Fruit fly (Drosophila melanogaster) whole organism, prepupa: ENCODE results near the gene MRP.

Source experiments
- CG1621 ChIP-seq: fragments of 200-800 bp; sonication (Bioruptor generic); optimal IDR thresholded peaks from 3 replicates; lab custom pipeline; 2018; ENCODE audit warnings: missing biosample characterization, mild to moderate bottlenecking, missing genetic modification characterization
- CG6163 ChIP-seq: fragments of 200-800 bp; sonication (Bioruptor generic); IDR thresholded peaks from 3 replicates; pipeline ENCODE4 v1.3.6; 2022; ENCODE audit warnings: missing biosample characterization, missing genetic modification characterization
- CG6854 ChIP-seq: fragments of 200-800 bp; sonication (Bioruptor generic); optimal IDR thresholded peaks from 2 replicates; lab custom pipeline; 2017; ENCODE audit warnings: missing biosample characterization, mild to moderate bottlenecking, missing genetic modification characterization
- CG8632 ChIP-seq: fragments of 200-800 bp; sonication (Bioruptor generic); optimal IDR thresholded peaks from 3 replicates; lab custom pipeline; 2016; ENCODE audit warnings: missing biosample characterization, missing genetic modification characterization
- achi ChIP-seq: fragments of 200-800 bp; sonication (Bioruptor generic); optimal IDR thresholded peaks from 3 replicates; lab custom pipeline; 2016; ENCODE audit warnings: missing biosample characterization, missing genetic modification characterization
- acj6 ChIP-seq: fragments of 200-800 bp; sonication (Bioruptor generic); optimal IDR thresholded peaks from 3 replicates; lab custom pipeline; 2016; ENCODE audit warnings: missing biosample characterization, missing genetic modification characterization
- dsx ChIP-seq: fragments of 200-800 bp; optimal IDR thresholded peaks from 3 replicates; lab custom pipeline; 2019; ENCODE audit warnings: missing biosample characterization, mild to moderate bottlenecking, missing genetic modification characterization, moderate library complexity; ENCODE audit not compliant: poor library complexity, severe bottlenecking
- fd59A ChIP-seq: fragments of 200-800 bp; sonication (Bioruptor generic); optimal IDR thresholded peaks from 2 replicates; lab custom pipeline; 2017; ENCODE audit warnings: missing biosample characterization, mild to moderate bottlenecking, missing genetic modification characterization, missing genetic modification reagents
- fd85E ChIP-seq: fragments of 200-800 bp; sonication (Bioruptor generic); optimal IDR thresholded peaks from 3 replicates; lab custom pipeline; 2016; ENCODE audit warnings: missing biosample characterization, missing genetic modification characterization
- fkh ChIP-seq: fragments of 200-800 bp; sonication (Bioruptor generic); optimal IDR thresholded peaks from 3 replicates; lab custom pipeline; 2017; ENCODE audit warnings: missing biosample characterization, mild to moderate bottlenecking, missing genetic modification characterization, moderate library complexity
- lz ChIP-seq: fragments of 200-800 bp; sonication (Bioruptor generic); optimal IDR thresholded peaks from 3 replicates; lab custom pipeline; 2016; ENCODE audit warnings: missing biosample characterization, missing genetic modification characterization

DNA sequence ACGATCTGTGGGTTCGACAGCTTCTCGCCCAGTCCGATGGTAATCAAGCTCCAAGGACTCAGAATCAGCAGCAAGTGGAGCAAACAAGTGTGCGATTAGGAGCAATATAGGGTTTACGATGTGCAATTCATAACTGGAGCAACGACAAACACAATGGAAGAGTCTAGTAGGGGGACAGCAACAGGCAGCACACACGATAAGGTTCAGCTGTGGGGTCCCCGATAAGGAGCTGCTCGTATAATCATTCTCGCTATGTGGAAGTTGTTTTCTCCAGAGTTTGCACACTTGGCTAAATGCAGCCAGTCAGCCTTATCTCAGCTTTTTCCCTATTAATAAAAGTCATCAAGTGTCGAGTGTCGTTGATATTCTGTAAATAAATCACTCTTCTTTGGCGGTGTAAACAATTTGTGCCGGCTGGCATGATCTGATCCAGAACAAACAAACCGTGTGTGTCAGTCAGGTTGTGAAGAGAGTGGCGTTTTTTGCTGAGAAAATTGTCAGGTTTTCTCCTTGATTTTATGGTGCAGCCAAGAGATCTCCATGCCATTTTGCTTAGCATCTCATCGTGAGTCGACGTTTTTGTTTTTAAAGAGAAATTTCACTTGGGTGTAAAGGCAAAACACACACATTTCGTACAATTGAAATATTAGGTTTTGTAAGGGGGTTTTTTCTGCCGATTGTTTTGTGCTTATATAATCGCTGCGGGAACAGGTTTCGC lies 1.0 kb downstream of the MRP start:
- no peak for TF ChIP-seq CG8632 (GFP tag; lab: Kevin White, UChicago)
- TF ChIP-seq achi, result no peak
- TF ChIP-seq fkh (GFP tag; lab: Kevin White, UChicago), result peak; percentile 50
- no peak for TF ChIP-seq CG1621 (tag; lab: Kevin White, UChicago)
- no peak for TF ChIP-seq acj6 (GFP tag; lab: Kevin White, UChicago)
- TF ChIP-seq CG6854, result no peak
- 0 out of 3 replicates have a peak, but pooled peaks have one; percentile 41 for TF ChIP-seq CG6163 (GFP tag; lab: Robert Waterston, UW)
- no peak for TF ChIP-seq fd85E (GFP tag; lab: Kevin White, UChicago)
- TF ChIP-seq dsx, result no peak
- TF ChIP-seq lz, result no peak
- TF ChIP-seq fd59A (GFP tag; lab: Kevin White, UChicago), result no peak
